Fruit fly (Drosophila melanogaster) whole organism, embryonic: ENCODE results near the gene Tet.
A peak's percentile ranks its signal among the peaks of the same experiment; 100 is the strongest.

Experiments used
- ATbp ChIP-seq: fragments of 200-800 bp; sonication (Bioruptor generic); optimal IDR thresholded peaks from 2 replicates; lab custom pipeline; 2017; ENCODE audit warnings: missing biosample characterization, mild to moderate bottlenecking, missing genetic modification characterization, missing genetic modification reagents
- BEAF-32 ChIP-seq: fragments of 200-800 bp; sonication (Bioruptor generic); optimal IDR thresholded peaks from 3 replicates; lab custom pipeline; 2017; ENCODE audit warnings: missing biosample characterization, missing genetic modification characterization, mild to moderate bottlenecking, moderate library complexity, missing genetic modification reagents
- CG10267 ChIP-seq: fragments of 200-800 bp; sonication (Bioruptor generic); optimal IDR thresholded peaks from 2 replicates; lab custom pipeline; 2018; ENCODE audit warnings: missing biosample characterization, mild to moderate bottlenecking, missing genetic modification characterization, moderate library complexity
- CG1233 ChIP-seq: fragments of 200-800 bp; sonication (Bioruptor generic); optimal IDR thresholded peaks from 4 replicates; lab custom pipeline; 2018; ENCODE audit warnings: missing biosample characterization, mild to moderate bottlenecking, missing genetic modification characterization
- CG13287 ChIP-seq: fragments of 200-800 bp; sonication (Bioruptor generic); IDR thresholded peaks from 2 replicates; pipeline ENCODE4 v1.3.6; 2022; ENCODE audit warnings: missing biosample characterization, missing genetic modification characterization; ENCODE audit not compliant: partially characterized antibody
- CG15269 ChIP-seq: fragments of 200-800 bp; sonication (Bioruptor generic); optimal IDR thresholded peaks from 2 replicates; lab custom pipeline; 2018; ENCODE audit warnings: missing biosample characterization, mild to moderate bottlenecking, missing genetic modification characterization, moderate library complexity
- CG15479 ChIP-seq: fragments of 200-800 bp; sonication (Bioruptor generic); optimal IDR thresholded peaks from 3 replicates; lab custom pipeline; 2019; ENCODE audit warnings: missing biosample characterization, mild to moderate bottlenecking, missing genetic modification characterization, moderate library complexity
- CG1602 ChIP-seq: fragments of 200-800 bp; sonication (Bioruptor generic); optimal IDR thresholded peaks from 3 replicates; lab custom pipeline; 2016; ENCODE audit warnings: missing biosample characterization, missing genetic modification characterization
- CG17328 ChIP-seq: fragments of 200-800 bp; sonication (Bioruptor generic); IDR thresholded peaks from 2 replicates; pipeline ENCODE4 v1.3.6; 2022; ENCODE audit warnings: missing biosample characterization, missing genetic modification characterization
- CG18262 ChIP-seq: fragments of 200-800 bp; optimal IDR thresholded peaks from 3 replicates; lab custom pipeline; 2019; ENCODE audit warnings: missing biosample characterization, mild to moderate bottlenecking, missing genetic modification characterization, moderate library complexity
- CG2712 ChIP-seq: fragments of 200-800 bp; optimal IDR thresholded peaks from 3 replicates; lab custom pipeline; 2019; ENCODE audit warnings: missing biosample characterization, mild to moderate bottlenecking, missing genetic modification characterization, moderate library complexity
- CG2875 ChIP-seq: fragments of 200-800 bp; sonication (Bioruptor generic); optimal IDR thresholded peaks from 2 replicates; lab custom pipeline; 2017; ENCODE audit warnings: missing biosample characterization, mild to moderate bottlenecking, missing genetic modification characterization, missing genetic modification reagents
- CG33213 ChIP-seq: fragments of 200-800 bp; sonication (Bioruptor generic); optimal IDR thresholded peaks from 3 replicates; lab custom pipeline; 2016; ENCODE audit warnings: missing biosample characterization, missing genetic modification characterization
- CG4404 ChIP-seq: fragments of 200-800 bp; sonication (Bioruptor generic); IDR thresholded peaks from 2 replicates; pipeline ENCODE4 v1.3.6; 2022; ENCODE audit warnings: missing biosample characterization, missing genetic modification characterization
- CG4424 ChIP-seq: fragments of 200-800 bp; sonication (Bioruptor generic); optimal IDR thresholded peaks from 3 replicates; lab custom pipeline; 2016; ENCODE audit warnings: missing biosample characterization, missing genetic modification characterization
- CG5245 ChIP-seq: fragments of 200-800 bp; sonication (Bioruptor generic); optimal IDR thresholded peaks from 3 replicates; lab custom pipeline; 2016; ENCODE audit warnings: missing biosample characterization, missing genetic modification characterization
- CG6254 ChIP-seq: fragments of 200-800 bp; sonication (Bioruptor generic); optimal IDR thresholded peaks from 3 replicates; lab custom pipeline; 2017; ENCODE audit warnings: mild to moderate bottlenecking, missing biosample characterization, missing genetic modification reagents, missing genetic modification characterization
- CG6272 ChIP-seq: fragments of 200-800 bp; sonication (Bioruptor generic); IDR thresholded peaks from 2 replicates; pipeline ENCODE4 v1.3.6; 2022; ENCODE audit warnings: missing biosample characterization, missing genetic modification characterization
- CG7928 ChIP-seq: fragments of 200-800 bp; sonication (Bioruptor generic); optimal IDR thresholded peaks from 2 replicates; lab custom pipeline; 2017; ENCODE audit warnings: missing biosample characterization, mild to moderate bottlenecking, missing genetic modification characterization
- CG8089 ChIP-seq: fragments of 200-800 bp; sonication (Bioruptor generic); optimal IDR thresholded peaks from 3 replicates; lab custom pipeline; 2016; ENCODE audit warnings: missing biosample characterization, missing genetic modification characterization
- Deaf1 ChIP-seq: fragments of 200-800 bp; optimal IDR thresholded peaks from 3 replicates; lab custom pipeline; 2019; ENCODE audit warnings: missing biosample characterization, mild to moderate bottlenecking, missing genetic modification characterization, moderate library complexity
- Dll ChIP-seq: fragments of 200-800 bp; sonication (Bioruptor generic); IDR thresholded peaks from 4 replicates; pipeline ENCODE4 v1.3.6; 2022; ENCODE audit warnings: missing biosample characterization, missing genetic modification characterization; ENCODE audit not compliant: partially characterized antibody
- ERR ChIP-seq: fragments of 200-800 bp; sonication (Bioruptor generic); optimal IDR thresholded peaks from 2 replicates; lab custom pipeline; 2016; ENCODE audit warnings: missing biosample characterization, missing genetic modification characterization
- Fer3 ChIP-seq: fragments of 200-800 bp; sonication (Bioruptor generic); optimal IDR thresholded peaks from 2 replicates; lab custom pipeline; 2018; ENCODE audit warnings: missing biosample characterization, mild to moderate bottlenecking, missing genetic modification characterization, moderate library complexity
- Gug ChIP-seq: fragments of 200-800 bp; sonication (Bioruptor generic); IDR thresholded peaks from 4 replicates; pipeline ENCODE4 v1.3.6; 2022; ENCODE audit warnings: missing biosample characterization, missing genetic modification characterization
- Oaz ChIP-seq: fragments of 200-800 bp; sonication (Bioruptor generic); IDR thresholded peaks from 2 replicates; pipeline ENCODE4 v1.3.6; 2022; ENCODE audit warnings: missing biosample characterization, missing genetic modification characterization
- Pdp1 ChIP-seq, 2 experiments: fragments of 200-800 bp; sonication (Bioruptor generic); optimal IDR thresholded peaks; 3 replicates each; lab custom pipeline; 2016; ENCODE audit warnings: missing biosample characterization in 2 of 2, missing genetic modification characterization in 2 of 2, mild to moderate bottlenecking in 1 of 2, moderate library complexity in 1 of 2
- Scr ChIP-seq: fragments of 200-800 bp; sonication (Bioruptor generic); IDR thresholded peaks from 2 replicates; pipeline ENCODE4 v1.3.6; 2022; ENCODE audit warnings: missing biosample characterization, missing genetic modification characterization; ENCODE audit not compliant: partially characterized antibody
- Six4 ChIP-seq: fragments of 200-800 bp; sonication (Bioruptor generic); optimal IDR thresholded peaks from 2 replicates; lab custom pipeline; 2016; ENCODE audit warnings: missing biosample characterization, missing genetic modification characterization
- ara ChIP-seq: fragments of 200-800 bp; sonication (Bioruptor generic); IDR thresholded peaks from 2 replicates; pipeline ENCODE4 v1.3.6; 2022; ENCODE audit warnings: missing biosample characterization, missing genetic modification characterization
- az2 ChIP-seq: fragments of 200-800 bp; sonication (Bioruptor generic); optimal IDR thresholded peaks from 3 replicates; lab custom pipeline; 2016; ENCODE audit warnings: missing biosample characterization, missing genetic modification characterization
- chif ChIP-seq, 2 experiments: fragments of 200-800 bp; sonication (Bioruptor generic); optimal IDR thresholded peaks; 3 replicates each; lab custom pipeline; 2016; ENCODE audit warnings: missing biosample characterization in 2 of 2, missing genetic modification characterization in 2 of 2
- dati ChIP-seq: fragments of 200-800 bp; sonication (Bioruptor generic); IDR thresholded peaks from 2 replicates; pipeline ENCODE4 v1.3.6; 2022; ENCODE audit warnings: missing biosample characterization, missing genetic modification characterization
- esg ChIP-seq: fragments of 200-800 bp; sonication (Bioruptor generic); conservative IDR thresholded peaks from 2 replicates; pipeline ENCODE4 v1.3.6; 2022; ENCODE audit warnings: missing biosample characterization, missing genetic modification characterization
- fru ChIP-seq: fragments of >200 bp; optimal IDR thresholded peaks from 2 replicates; lab custom pipeline; 2017
- gcm ChIP-seq: fragments of 200-800 bp; sonication (Bioruptor generic); optimal IDR thresholded peaks from 2 replicates; lab custom pipeline; 2019; ENCODE audit warnings: missing biosample characterization, mild to moderate bottlenecking, missing genetic modification characterization, moderate library complexity
- ind ChIP-seq: fragments of 200-800 bp; sonication (Bioruptor generic); optimal IDR thresholded peaks from 3 replicates; lab custom pipeline; 2016; ENCODE audit warnings: missing biosample characterization, missing genetic modification characterization
- jing ChIP-seq: fragments of 200-800 bp; sonication (Bioruptor generic); optimal IDR thresholded peaks from 2 replicates; lab custom pipeline; 2018; ENCODE audit warnings: missing biosample characterization, mild to moderate bottlenecking, missing genetic modification characterization
- kay ChIP-seq: fragments of 200-800 bp; sonication (Bioruptor generic); optimal IDR thresholded peaks from 2 replicates; lab custom pipeline; 2016; ENCODE audit warnings: missing biosample characterization, missing genetic modification characterization
- ken ChIP-seq: fragments of 200-800 bp; sonication (Bioruptor generic); IDR thresholded peaks from 3 replicates; pipeline ENCODE4 v1.3.6; 2022; ENCODE audit warnings: missing biosample characterization, missing genetic modification characterization
- lola ChIP-seq, 3 experiments: fragments of >200 bp in 2 of 3; fragments of 200-800 bp in 1 of 3; sonication (Bioruptor generic) in 1 of 3; optimal IDR thresholded peaks; 2 replicates each; lab custom pipeline; 2017 to 2019; ENCODE audit warnings: missing biosample characterization in 3 of 3, missing genetic modification characterization in 3 of 3, mild to moderate bottlenecking in 1 of 3, moderate library complexity in 1 of 3
- maf-S ChIP-seq: fragments of 200-800 bp; sonication (Bioruptor generic); optimal IDR thresholded peaks from 2 replicates; lab custom pipeline; 2016; ENCODE audit warnings: missing biosample characterization, missing genetic modification characterization
- nmo ChIP-seq: fragments of 200-800 bp; sonication (Bioruptor generic); optimal IDR thresholded peaks from 2 replicates; lab custom pipeline; 2018; ENCODE audit warnings: missing biosample characterization, mild to moderate bottlenecking, missing genetic modification characterization, moderate library complexity
- onecut ChIP-seq: fragments of 200-800 bp; sonication (Bioruptor generic); IDR thresholded peaks from 2 replicates; pipeline ENCODE4 v1.3.6; 2022; ENCODE audit warnings: missing biosample characterization, missing genetic modification characterization
- pita ChIP-seq: fragments of 200-800 bp; sonication (Bioruptor generic); optimal IDR thresholded peaks from 2 replicates; lab custom pipeline; 2017; ENCODE audit warnings: missing biosample characterization, mild to moderate bottlenecking, missing genetic modification characterization
- rib ChIP-seq: fragments of 200-800 bp; sonication (Bioruptor generic); IDR thresholded peaks from 2 replicates; pipeline ENCODE4 v1.3.6; 2022; ENCODE audit warnings: missing biosample characterization, missing genetic modification characterization
- run ChIP-seq: fragments of 200-800 bp; sonication (Bioruptor generic); optimal IDR thresholded peaks from 3 replicates; lab custom pipeline; 2018; ENCODE audit warnings: missing biosample characterization, mild to moderate bottlenecking, missing genetic modification characterization
- tin ChIP-seq: fragments of 200-800 bp; sonication (Bioruptor generic); optimal IDR thresholded peaks from 3 replicates; lab custom pipeline; 2016; ENCODE audit warnings: missing biosample characterization, missing genetic modification characterization
- usp ChIP-seq: fragments of >200 bp; optimal IDR thresholded peaks from 2 replicates; lab custom pipeline; 2017; ENCODE audit warnings: missing biosample characterization, missing genetic modification characterization
- yki ChIP-seq: fragments of >200 bp; optimal IDR thresholded peaks from 3 replicates; lab custom pipeline; 2018
- zf30C ChIP-seq: fragments of 200-800 bp; sonication (Bioruptor generic); optimal IDR thresholded peaks from 3 replicates; lab custom pipeline; 2018; ENCODE audit warnings: missing biosample characterization, mild to moderate bottlenecking, missing genetic modification characterization

The Tet gene

DNA sequence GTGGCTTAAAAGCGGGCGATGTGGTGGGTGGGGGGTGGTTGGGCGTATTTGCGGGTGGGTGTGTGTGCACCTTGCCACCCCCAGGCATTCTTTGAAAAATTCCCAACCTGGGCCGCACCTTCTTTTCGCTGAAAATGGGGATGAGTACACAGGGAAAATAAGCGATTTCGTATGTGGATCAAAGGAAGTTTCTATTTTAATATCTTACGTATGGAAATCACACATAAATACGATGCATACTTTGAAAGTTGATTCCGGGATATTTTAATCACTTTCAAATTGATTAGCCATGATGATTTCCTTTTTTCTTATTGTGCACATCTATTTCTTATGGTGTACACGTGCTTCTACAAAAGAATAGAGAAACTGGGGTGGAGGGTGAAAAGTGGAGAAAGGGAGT is 53.6 kb downstream of the Tet start (continued):
- peak; percentile 1 to 19 for TF ChIP-seq chif (GFP tag; optimal IDR thresholded peaks at IDR 0.05; lab: Kevin White, UChicago)
- no peak for TF ChIP-seq CG4404 (GFP tag; lab: Robert Waterston, UW)
- no peak for TF ChIP-seq maf-S (GFP tag; lab: Kevin White, UChicago)
- 0 out of 2 replicates have a peak, but pooled peaks have one; percentile 24 for TF ChIP-seq dati
- peak; percentile 56 for TF ChIP-seq CG2875 (GFP tag; lab: Kevin White, UChicago)
- TF ChIP-seq CG18262 (tag; lab: Kevin White, UChicago) = peak; percentile 68
- peak; percentile 42 for TF ChIP-seq gcm
- no peak for TF ChIP-seq pita
- peak; percentile 18 for TF ChIP-seq Deaf1 (tag; lab: Kevin White, UChicago)
- TF ChIP-seq ATbp = peak; percentile 75
- peak in 1 of 2 experiments; percentile 7 for TF ChIP-seq Pdp1 (GFP tag; optimal IDR thresholded peaks at IDR 0.05; lab: Kevin White, UChicago)
- TF ChIP-seq CG10267 = peak; percentile 45
- peak; percentile 35; the same call in 1 of the 2 replicates for TF ChIP-seq CG17328 (GFP tag; lab: Robert Waterston, UW)
- TF ChIP-seq CG1233 (GFP tag; lab: Kevin White, UChicago) = peak; percentile 39
- TF ChIP-seq Six4 (GFP tag; lab: Kevin White, UChicago) = peak; percentile 15
- TF ChIP-seq CG8089 = peak; percentile 12
- 0 out of 2 replicates have a peak, but pooled peaks have one; percentile 9 for TF ChIP-seq Oaz (GFP tag; lab: Robert Waterston, UW)
- TF ChIP-seq ERR (GFP tag; lab: Kevin White, UChicago) = no peak
- TF ChIP-seq CG5245 (GFP tag; lab: Kevin White, UChicago) = no peak
- TF ChIP-seq nmo (GFP tag; lab: Kevin White, UChicago) = peak; percentile 57
- no peak for TF ChIP-seq usp (GFP tag; lab: Kevin White, UChicago)
- peak; percentile 48; the same call in 1 of the 2 replicates for TF ChIP-seq onecut (GFP tag; lab: Robert Waterston, UW)
- no peak for TF ChIP-seq CG15479
- TF ChIP-seq ara (GFP tag; lab: Robert Waterston, UW) = peak; percentile 56; the same call in 1 of the 2 replicates
- TF ChIP-seq CG2712 (tag; lab: Kevin White, UChicago) = peak; percentile 73
- peak; percentile 48 for TF ChIP-seq az2 (GFP tag; lab: Kevin White, UChicago)
- TF ChIP-seq kay (GFP tag; lab: Kevin White, UChicago) = peak; percentile 15
- TF ChIP-seq zf30C (GFP tag; lab: Kevin White, UChicago) = peak; percentile 67
- TF ChIP-seq CG13287 (GFP tag; lab: Robert Waterston, UW) = no peak
- TF ChIP-seq Fer3 (tag; lab: Kevin White, UChicago) = peak; percentile 69
- TF ChIP-seq esg (GFP tag; lab: Robert Waterston, UW) = peak; percentile 40
- no peak for TF ChIP-seq fru
- no peak for TF ChIP-seq Dll (GFP tag; lab: Robert Waterston, UW)
- peak; percentile 53 for TF ChIP-seq CG4424 (GFP tag; lab: Kevin White, UChicago)
- peak; percentile 22 for TF ChIP-seq CG1602 (GFP tag; lab: Kevin White, UChicago)
- peak in 1 of 3 experiments; percentile 36 for TF ChIP-seq lola (GFP tag; optimal IDR thresholded peaks at IDR 0.05; lab: Kevin White, UChicago)
- no peak for TF ChIP-seq yki
- peak; percentile 30 for TF ChIP-seq tin (GFP tag; lab: Kevin White, UChicago)
- TF ChIP-seq CG6254 (GFP tag; lab: Kevin White, UChicago) = peak; percentile 5
- TF ChIP-seq Gug = peak; percentile 36; the same call in 2 of the 4 replicates
- TF ChIP-seq jing (GFP tag; lab: Kevin White, UChicago) = peak; percentile 6
- no peak for TF ChIP-seq ken (GFP tag; lab: Robert Waterston, UW)
- no peak for TF ChIP-seq rib (GFP tag; lab: Robert Waterston, UW)
- peak; percentile 64 for TF ChIP-seq CG15269
- no peak for TF ChIP-seq CG6272 (GFP tag; lab: Robert Waterston, UW)
- peak; percentile 58 for TF ChIP-seq ind (GFP tag; lab: Kevin White, UChicago)
- TF ChIP-seq run (tag; lab: Kevin White, UChicago) = peak; percentile 62
- TF ChIP-seq CG7928 (GFP tag; lab: Kevin White, UChicago) = no peak
- no peak for TF ChIP-seq Scr (GFP tag; lab: Robert Waterston, UW)
- no peak for TF ChIP-seq CG33213 (GFP tag; lab: Kevin White, UChicago)
- TF ChIP-seq BEAF-32 (GFP tag; lab: Kevin White, UChicago) = no peak
